Fruit fly (Drosophila melanogaster) whole organism, embryonic: ENCODE measurements around the gene CG31675.

Source experiments
- Blimp-1 ChIP-seq: fragments of 200-800 bp; sonication (Bioruptor generic); optimal IDR thresholded peaks from 3 replicates; lab custom pipeline; 2018; ENCODE audit warnings: missing biosample characterization, missing genetic modification characterization, mild to moderate bottlenecking, moderate library complexity, missing genetic modification reagents
- CG10654 ChIP-seq: fragments of 200-800 bp; sonication (Bioruptor generic); optimal IDR thresholded peaks from 2 replicates; lab custom pipeline; 2016; ENCODE audit warnings: missing biosample characterization, missing genetic modification characterization
- CG10959 ChIP-seq: fragments of 200-800 bp; sonication (Bioruptor generic); IDR thresholded peaks from 2 replicates; pipeline ENCODE4 v1.3.6; 2022; ENCODE audit warnings: missing biosample characterization, missing genetic modification characterization
- CG11085 ChIP-seq: fragments of 200-800 bp; sonication (Bioruptor generic); IDR thresholded peaks from 2 replicates; pipeline ENCODE4 v1.3.6; 2022; ENCODE audit warnings: missing biosample characterization, missing genetic modification characterization
- CG11093 ChIP-seq: fragments of 200-800 bp; sonication (Bioruptor generic); IDR thresholded peaks from 3 replicates; pipeline ENCODE4 v1.3.6; 2022; ENCODE audit warnings: missing biosample characterization, missing genetic modification characterization
- CG11695 ChIP-seq: fragments of 200-800 bp; sonication (Bioruptor generic); IDR thresholded peaks from 3 replicates; pipeline ENCODE4 v1.3.6; 2022; ENCODE audit warnings: missing biosample characterization, missing genetic modification characterization
- CG12155 ChIP-seq: fragments of 200-800 bp; sonication (Bioruptor generic); optimal IDR thresholded peaks from 3 replicates; lab custom pipeline; 2016; ENCODE audit warnings: missing biosample characterization, missing genetic modification characterization
- CG12659 ChIP-seq: fragments of 200-800 bp; sonication (Bioruptor generic); optimal IDR thresholded peaks from 3 replicates; lab custom pipeline; 2017; ENCODE audit warnings: mild to moderate bottlenecking, missing biosample characterization, missing genetic modification reagents, missing genetic modification characterization
- CG14050 ChIP-seq: fragments of 200-800 bp; sonication (Bioruptor generic); IDR thresholded peaks from 3 replicates; pipeline ENCODE4 v1.3.6; 2022; ENCODE audit warnings: missing biosample characterization, missing genetic modification characterization
- CG14860 ChIP-seq: fragments of 200-800 bp; sonication (Bioruptor generic); IDR thresholded peaks from 3 replicates; pipeline ENCODE4 v1.3.6; 2022; ENCODE audit warnings: missing biosample characterization, missing genetic modification characterization; ENCODE audit not compliant: partially characterized antibody
- CG1529 ChIP-seq: fragments of 200-800 bp; sonication (Bioruptor generic); optimal IDR thresholded peaks from 3 replicates; lab custom pipeline; 2018; ENCODE audit warnings: missing biosample characterization, missing genetic modification characterization
- CG15514 ChIP-seq: fragments of 200-800 bp; sonication (Bioruptor generic); optimal IDR thresholded peaks from 3 replicates; lab custom pipeline; 2017; ENCODE audit warnings: missing biosample characterization, missing genetic modification characterization, mild to moderate bottlenecking, moderate library complexity, missing genetic modification reagents
- CG16815 ChIP-seq: fragments of 200-800 bp; sonication (Bioruptor generic); optimal IDR thresholded peaks from 3 replicates; lab custom pipeline; 2017; ENCODE audit warnings: missing biosample characterization, mild to moderate bottlenecking, missing genetic modification characterization
- CG17802 ChIP-seq: fragments of 200-800 bp; sonication (Bioruptor generic); optimal IDR thresholded peaks from 2 replicates; lab custom pipeline; 2018; ENCODE audit warnings: missing biosample characterization, mild to moderate bottlenecking, missing genetic modification characterization, moderate library complexity
- CG31441 ChIP-seq: fragments of 200-800 bp; sonication (Bioruptor generic); IDR thresholded peaks from 2 replicates; pipeline ENCODE4 v1.3.6; 2022; ENCODE audit warnings: missing biosample characterization, missing genetic modification characterization
- CG32532 ChIP-seq: fragments of 200-800 bp; sonication (Bioruptor generic); IDR thresholded peaks from 2 replicates; pipeline ENCODE4 v1.3.6; 2022; ENCODE audit warnings: missing biosample characterization, missing genetic modification characterization
- CG3847 ChIP-seq: fragments of 200-800 bp; sonication (Bioruptor generic); IDR thresholded peaks from 2 replicates; pipeline ENCODE4 v1.3.6; 2022; ENCODE audit warnings: missing biosample characterization, missing genetic modification characterization
- CG6689 ChIP-seq: fragments of 200-800 bp; sonication (Bioruptor generic); IDR thresholded peaks from 2 replicates; pipeline ENCODE4 v1.3.6; 2022; ENCODE audit warnings: missing biosample characterization, missing genetic modification characterization
- CG8290 ChIP-seq, 3 experiments: fragments of 200-800 bp; sonication (Bioruptor generic); optimal IDR thresholded peaks; 2 replicates each; lab custom pipeline; 2016 to 2019; ENCODE audit warnings: missing biosample characterization in 3 of 3, missing genetic modification characterization in 3 of 3, mild to moderate bottlenecking in 2 of 3, moderate library complexity in 1 of 3
- D ChIP-seq, 2 experiments: fragments of 200-800 bp in 1 of 2; fragments of >200 bp in 1 of 2; sonication (Bioruptor generic) in 1 of 2; optimal IDR thresholded peaks; 2 replicates in 1 of 2; 3 replicates in 1 of 2; lab custom pipeline; 2017; ENCODE audit warnings: mild to moderate bottlenecking in 1 of 2, missing biosample characterization in 1 of 2, missing genetic modification characterization in 1 of 2, missing genetic modification reagents in 1 of 2
- Dbx ChIP-seq: fragments of 200-800 bp; sonication (Bioruptor generic); IDR thresholded peaks from 3 replicates; pipeline ENCODE4 v1.3.6; 2022; ENCODE audit warnings: missing biosample characterization, missing genetic modification characterization
- Elba2 ChIP-seq: fragments of 200-800 bp; sonication (Bioruptor generic); optimal IDR thresholded peaks from 3 replicates; lab custom pipeline; 2016; ENCODE audit warnings: missing biosample characterization, missing genetic modification characterization
- Ets97D ChIP-seq: fragments of 200-800 bp; sonication (Bioruptor generic); optimal IDR thresholded peaks from 3 replicates; lab custom pipeline; 2016; ENCODE audit warnings: missing biosample characterization, missing genetic modification characterization
- Fer3 ChIP-seq: fragments of 200-800 bp; sonication (Bioruptor generic); optimal IDR thresholded peaks from 2 replicates; lab custom pipeline; 2018; ENCODE audit warnings: missing biosample characterization, mild to moderate bottlenecking, missing genetic modification characterization, moderate library complexity
- Lpt ChIP-seq: fragments of >200 bp; optimal IDR thresholded peaks from 2 replicates; lab custom pipeline; 2018; ENCODE audit warnings: missing biosample characterization, missing genetic modification characterization
- Meics ChIP-seq: fragments of 200-800 bp; sonication (Bioruptor generic); optimal IDR thresholded peaks from 2 replicates; lab custom pipeline; 2017; ENCODE audit warnings: missing biosample characterization, mild to moderate bottlenecking, missing genetic modification characterization
- Neu2 ChIP-seq: fragments of 200-800 bp; sonication (Bioruptor generic); optimal IDR thresholded peaks from 3 replicates; lab custom pipeline; 2016; ENCODE audit warnings: missing biosample characterization, missing genetic modification characterization, borderline replicate concordance
- Oli ChIP-seq: fragments of 200-800 bp; sonication (Bioruptor generic); optimal IDR thresholded peaks from 2 replicates; lab custom pipeline; 2018; ENCODE audit warnings: missing biosample characterization, mild to moderate bottlenecking, missing genetic modification characterization, moderate library complexity
- Side ChIP-seq: fragments of 200-800 bp; sonication (Bioruptor generic); optimal IDR thresholded peaks from 2 replicates; lab custom pipeline; 2016; ENCODE audit warnings: missing biosample characterization, missing genetic modification characterization
- Sox100B ChIP-seq: fragments of 200-800 bp; sonication (Bioruptor generic); optimal IDR thresholded peaks from 3 replicates; lab custom pipeline; 2018; ENCODE audit warnings: missing biosample characterization, mild to moderate bottlenecking, missing genetic modification characterization
- Sox102F ChIP-seq: fragments of 200-800 bp; sonication (Bioruptor generic); optimal IDR thresholded peaks from 2 replicates; lab custom pipeline; 2018; ENCODE audit warnings: missing biosample characterization, mild to moderate bottlenecking, missing genetic modification characterization, moderate library complexity
- Spps ChIP-seq: fragments of 200-800 bp; sonication (Bioruptor generic); optimal IDR thresholded peaks from 2 replicates; lab custom pipeline; 2018; ENCODE audit warnings: missing biosample characterization, mild to moderate bottlenecking, missing genetic modification characterization
- bsh ChIP-seq, 2 experiments: fragments of 200-800 bp; sonication (Bioruptor generic); optimal IDR thresholded peaks; 2 replicates each; lab custom pipeline; 2017 to 2018; ENCODE audit warnings: mild to moderate bottlenecking in 2 of 2, missing biosample characterization in 2 of 2, missing genetic modification characterization in 2 of 2, moderate library complexity in 1 of 2
- croc ChIP-seq: fragments of 200-800 bp; sonication (Bioruptor generic); conservative IDR thresholded peaks from 3 replicates; pipeline ENCODE4 v1.3.6; 2022; ENCODE audit warnings: missing biosample characterization, missing genetic modification characterization
- disco-r ChIP-seq: fragments of 200-800 bp; sonication (Bioruptor generic); optimal IDR thresholded peaks from 2 replicates; lab custom pipeline; 2016; ENCODE audit warnings: missing biosample characterization, missing genetic modification characterization
- emc ChIP-seq: fragments of 200-800 bp; sonication (Bioruptor generic); optimal IDR thresholded peaks from 2 replicates; lab custom pipeline; 2016; ENCODE audit warnings: missing biosample characterization, missing genetic modification characterization
- en ChIP-seq: fragments of 200-800 bp; sonication (Bioruptor generic); optimal IDR thresholded peaks from 2 replicates; lab custom pipeline; 2016; ENCODE audit warnings: missing biosample characterization, missing genetic modification characterization
- eyg ChIP-seq: fragments of 200-800 bp; sonication (Bioruptor generic); optimal IDR thresholded peaks from 3 replicates; lab custom pipeline; 2016; ENCODE audit warnings: missing biosample characterization, missing genetic modification characterization
- fu2 ChIP-seq: fragments of 200-800 bp; sonication (Bioruptor generic); optimal IDR thresholded peaks from 2 replicates; lab custom pipeline; 2016; ENCODE audit warnings: missing biosample characterization, missing genetic modification characterization
- gsb ChIP-seq: fragments of 200-800 bp; sonication (Bioruptor generic); IDR thresholded peaks from 2 replicates; pipeline ENCODE4 v1.3.6; 2022; ENCODE audit warnings: missing biosample characterization, missing genetic modification characterization
- insv ChIP-seq, 2 experiments: fragments of 200-800 bp; sonication (Bioruptor generic); optimal IDR thresholded peaks; 3 replicates each; lab custom pipeline; 2016 to 2018; ENCODE audit warnings: missing biosample characterization in 2 of 2, missing genetic modification characterization in 2 of 2
- jigr1 ChIP-seq: fragments of 200-800 bp; sonication (Bioruptor generic); IDR thresholded peaks from 3 replicates; pipeline ENCODE4 v1.3.6; 2022; ENCODE audit warnings: missing biosample characterization, missing genetic modification characterization
- phol ChIP-seq: fragments of 200-800 bp; sonication (Bioruptor generic); optimal IDR thresholded peaks from 3 replicates; lab custom pipeline; 2018; ENCODE audit warnings: missing biosample characterization, mild to moderate bottlenecking, missing genetic modification characterization, moderate library complexity
- pnt ChIP-seq: fragments of 200-800 bp; sonication (Bioruptor generic); optimal IDR thresholded peaks from 3 replicates; lab custom pipeline; 2016; ENCODE audit warnings: missing biosample characterization, missing genetic modification characterization
- repo ChIP-seq: fragments of 200-800 bp; sonication (Bioruptor generic); optimal IDR thresholded peaks from 2 replicates; lab custom pipeline; 2016; ENCODE audit warnings: missing biosample characterization, missing genetic modification characterization
- salm ChIP-seq: fragments of 200-800 bp; sonication (Bioruptor generic); optimal IDR thresholded peaks from 2 replicates; lab custom pipeline; 2018; ENCODE audit warnings: missing biosample characterization, mild to moderate bottlenecking, missing genetic modification characterization
- tx ChIP-seq: fragments of 200-800 bp; sonication (Bioruptor generic); optimal IDR thresholded peaks from 2 replicates; lab custom pipeline; 2016; ENCODE audit warnings: missing biosample characterization, missing genetic modification characterization
- unpg ChIP-seq: fragments of 200-800 bp; sonication (Bioruptor generic); optimal IDR thresholded peaks from 3 replicates; lab custom pipeline; 2018; ENCODE audit warnings: missing biosample characterization, mild to moderate bottlenecking, missing genetic modification characterization, moderate library complexity

The CG31675 gene

DNA sequence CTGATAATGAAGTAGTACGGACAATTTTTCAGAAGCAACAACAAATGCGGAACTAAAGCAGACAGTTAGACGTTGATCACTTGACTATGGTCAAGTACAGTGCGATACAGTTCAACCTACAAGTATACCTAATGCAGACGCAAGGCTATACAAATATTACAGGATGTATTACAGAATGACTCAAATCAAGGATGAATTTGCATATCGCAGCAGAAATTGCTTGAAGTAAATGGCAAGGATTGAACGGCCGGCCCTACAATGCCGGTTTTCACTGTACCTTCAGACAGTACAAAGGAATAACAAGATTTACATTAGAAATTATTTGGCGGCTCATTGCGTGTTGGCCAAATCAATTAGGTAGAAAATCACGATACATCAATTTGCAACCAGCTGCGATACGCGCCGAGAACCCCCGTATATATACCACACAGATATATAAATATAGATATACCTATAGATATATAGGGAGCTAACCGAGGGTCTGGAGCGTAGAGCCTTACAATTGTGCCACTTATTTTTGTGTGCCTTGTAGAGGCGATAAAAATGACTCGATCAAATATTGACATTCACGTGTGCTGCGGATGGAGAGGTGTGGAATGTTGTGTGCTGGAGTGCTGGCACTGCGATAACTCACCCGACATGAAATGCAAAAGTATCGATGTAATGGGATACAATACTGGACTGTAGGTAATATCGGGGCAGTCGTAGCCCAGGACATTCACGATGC lies 14.0 kb downstream of the CG31675 start (continued):
- TF ChIP-seq Fer3 (tag; lab: Kevin White, UChicago) (peak; percentile 70), Ets97D (GFP tag; lab: Kevin White, UChicago) (no peak), fu2 (GFP tag; lab: Kevin White, UChicago) (peak; percentile 54), jigr1 (GFP tag; lab: Robert Waterston, UW) (no peak), CG15514 (GFP tag; lab: Kevin White, UChicago) (peak; percentile 47), CG11695 (GFP tag; lab: Robert Waterston, UW) (peak; percentile 44; the same call in 1 of the 3 replicates), bsh (GFP tag; optimal IDR thresholded peaks at IDR 0.05; lab: Kevin White, UChicago) (peak in 1 of 2 experiments; percentile 22), salm (tag; lab: Kevin White, UChicago) (no peak), phol (tag; lab: Kevin White, UChicago) (peak; percentile 27), emc (no peak), CG6689 (GFP tag; lab: Robert Waterston, UW) (no peak; the same call in 1 of the 2 replicates), D (optimal IDR thresholded peaks at IDR 0.05; lab: Kevin White, UChicago) (no peak), D (GFP tag; optimal IDR thresholded peaks at IDR 0.05; lab: Kevin White, UChicago) (no peak), CG8290 (GFP tag; optimal IDR thresholded peaks at IDR 0.05; lab: Kevin White, UChicago) (no peak), CG8290 (tag; optimal IDR thresholded peaks at IDR 0.05; lab: Kevin White, UChicago) (peak in 1 of 2 experiments; percentile 90), Sox102F (GFP tag; lab: Kevin White, UChicago) (peak; percentile 56), repo (peak; percentile 27), CG16815 (GFP tag; lab: Kevin White, UChicago) (peak; percentile 25), Oli (tag; lab: Kevin White, UChicago) (peak; percentile 38), Side (no peak), gsb (GFP tag; lab: Robert Waterston, UW) (no peak), pnt (GFP tag; lab: Kevin White, UChicago) (peak; percentile 15), CG12659 (GFP tag; lab: Kevin White, UChicago) (peak; percentile 41), en (GFP tag; lab: Kevin White, UChicago) (no peak), CG14860 (GFP tag; lab: Robert Waterston, UW) (no peak), CG3847 (GFP tag; lab: Robert Waterston, UW) (peak; percentile 61), CG14050 (GFP tag; lab: Robert Waterston, UW) (peak; percentile 21; the same call in 1 of the 3 replicates), CG1529 (no peak), CG17802 (tag; lab: Kevin White, UChicago) (no peak), disco-r (GFP tag; lab: Kevin White, UChicago) (no peak), Lpt (GFP tag; lab: Kevin White, UChicago) (no peak), CG11085 (peak; percentile 50; the same call in 1 of the 2 replicates), croc (GFP tag; lab: Robert Waterston, UW) (no peak), Dbx (GFP tag; lab: Robert Waterston, UW) (peak; percentile 72; the same call in 2 of the 3 replicates), CG11093 (GFP tag; lab: Robert Waterston, UW) (peak; percentile 45; the same call in 1 of the 3 replicates), insv (GFP tag; optimal IDR thresholded peaks at IDR 0.05; lab: Kevin White, UChicago) (no peak), CG10654 (GFP tag; lab: Kevin White, UChicago) (peak; percentile 29), Spps (tag; lab: Kevin White, UChicago) (no peak), Meics (GFP tag; lab: Kevin White, UChicago) (peak; percentile 73), Sox100B (peak; percentile 45), Blimp-1 (GFP tag; lab: Kevin White, UChicago) (peak; percentile 22), CG32532 (peak; percentile 89), tx (GFP tag; lab: Kevin White, UChicago) (no peak), CG31441 (GFP tag; lab: Robert Waterston, UW) (peak; percentile 40; the same call in 1 of the 2 replicates), CG10959 (GFP tag; lab: Robert Waterston, UW) (no peak), eyg (peak; percentile 5), CG12155 (GFP tag; lab: Kevin White, UChicago) (peak; percentile 48), unpg (GFP tag; lab: Kevin White, UChicago) (no peak), Elba2 (no peak), Neu2 (GFP tag; lab: Kevin White, UChicago) (no peak)
